Worm (Caenorhabditis elegans): ENCODE data around the gene F45E12.6.

DNA sequence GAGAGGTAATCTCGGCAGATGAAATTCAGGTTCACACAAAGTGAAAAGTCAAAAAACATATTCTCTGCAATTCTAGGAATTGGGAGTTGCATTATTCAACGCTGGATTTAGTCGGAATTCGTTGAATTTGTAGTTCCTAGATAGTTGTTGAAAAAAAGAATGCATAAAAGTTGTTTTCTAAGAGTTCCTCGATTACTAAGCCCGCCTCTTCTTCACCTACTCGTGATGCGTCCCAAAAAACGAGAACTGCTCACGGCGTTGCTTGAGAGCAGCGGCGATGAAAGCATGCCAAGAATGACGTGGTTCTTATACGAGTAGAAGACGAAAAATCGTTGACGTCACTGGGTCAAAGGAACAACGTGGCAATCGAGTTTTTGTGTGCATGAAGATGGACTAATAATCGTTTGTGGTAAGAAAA, 11.1 kb upstream of the F45E12.6 start:
- TF ChIP-seq dve-1 (tag; optimal IDR thresholded peaks at IDR 0.05; ENCODE audit: insufficient read depth) (no peak), nhr-237 (tag; optimal IDR thresholded peaks at IDR 0.05) (no peak), pha-4 (GFP tag; IDR thresholded peaks at IDR 0.05) (no peak), pha-4 (tag; optimal IDR thresholded peaks at IDR 0.05) (no peak), unc-39 (tag; optimal IDR thresholded peaks at IDR 0.05) (no peak), nhr-25 (tag; optimal IDR thresholded peaks at IDR 0.05; ENCODE audit: borderline replicate concordance, insufficient read depth) (no peak), unc-130 (GFP tag; optimal IDR thresholded peaks at IDR 0.05) (no peak), madf-5 (GFP tag; IDR thresholded peaks at IDR 0.05) (no peak), ceh-32 (tag; optimal IDR thresholded peaks at IDR 0.05; ENCODE audit: poor library complexity) (no peak), ZK337.2 (GFP tag; IDR thresholded peaks at IDR 0.05) (no peak), egl-43 (GFP tag; IDR thresholded peaks at IDR 0.05) (no peak)

Measured in whole organism, L4 larva.